Fruit fly (Drosophila melanogaster): ENCODE data around the gene CG9837.

The CG9837 gene

DNA sequence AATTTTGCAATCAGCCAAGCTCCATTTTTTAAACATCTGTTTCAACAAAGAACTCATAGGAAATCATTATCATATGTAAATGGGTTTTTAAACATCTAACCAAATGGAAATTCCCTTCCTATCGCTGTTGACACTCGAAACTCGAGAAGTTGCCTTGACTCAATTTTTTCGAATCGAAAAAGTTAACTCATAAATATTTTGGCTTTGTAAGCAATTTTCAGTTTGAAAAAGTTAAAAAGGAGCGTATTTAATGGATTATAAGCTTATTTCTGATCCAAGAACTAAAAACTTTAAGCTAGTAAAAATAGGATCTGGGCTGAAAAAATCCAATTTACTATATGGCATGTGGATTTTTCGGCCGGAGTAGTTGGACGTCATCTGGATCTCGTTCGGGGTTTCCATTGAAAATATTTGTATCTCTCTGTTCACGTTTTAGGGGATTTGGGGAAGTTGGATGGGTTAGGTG, at the start of gene CG9837:
Gene CG9837, minus strand, starts transcription at position 416 of the 466 bp plus-strand sequence.
- TF ChIP-seq usp (GFP tag; optimal IDR thresholded peaks at IDR 0.05) (no peak), Dll (optimal IDR thresholded peaks at IDR 0.05) (no peak), CG8478 (optimal IDR thresholded peaks at IDR 0.05) (no peak), pan (optimal IDR thresholded peaks at IDR 0.05) (no peak), EcR (GFP tag; optimal IDR thresholded peaks at IDR 0.05) (no peak), psq (optimal IDR thresholded peaks at IDR 0.05) (no peak)

DNA sequence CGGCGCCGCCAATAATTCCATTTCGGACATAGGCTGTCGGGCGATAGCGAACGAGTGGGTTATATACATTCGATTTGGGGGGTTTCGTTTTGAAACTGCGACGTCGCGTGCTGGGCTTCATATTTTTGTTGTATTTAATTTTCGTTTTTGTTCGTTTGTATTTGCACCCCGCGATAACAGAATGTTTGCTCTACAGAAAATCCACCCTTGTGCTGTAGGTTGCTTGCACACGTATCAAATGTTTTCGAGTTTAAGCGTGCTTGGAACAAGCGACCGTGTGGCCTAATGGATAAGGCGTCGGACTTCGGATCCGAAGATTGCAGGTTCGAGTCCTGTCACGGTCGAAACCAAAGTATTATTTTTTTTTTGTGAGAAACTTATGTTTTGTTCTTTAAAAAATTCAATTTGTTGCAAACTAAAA, 49.3 kb upstream of the CG9837 start:
- TF ChIP-seq CG8478 (optimal IDR thresholded peaks at IDR 0.05) (no peak), pan (optimal IDR thresholded peaks at IDR 0.05) (no peak), EcR (GFP tag; optimal IDR thresholded peaks at IDR 0.05) (no peak), Dll (optimal IDR thresholded peaks at IDR 0.05) (no peak), psq (optimal IDR thresholded peaks at IDR 0.05) (no peak), usp (GFP tag; optimal IDR thresholded peaks at IDR 0.05) (no peak)

DNA sequence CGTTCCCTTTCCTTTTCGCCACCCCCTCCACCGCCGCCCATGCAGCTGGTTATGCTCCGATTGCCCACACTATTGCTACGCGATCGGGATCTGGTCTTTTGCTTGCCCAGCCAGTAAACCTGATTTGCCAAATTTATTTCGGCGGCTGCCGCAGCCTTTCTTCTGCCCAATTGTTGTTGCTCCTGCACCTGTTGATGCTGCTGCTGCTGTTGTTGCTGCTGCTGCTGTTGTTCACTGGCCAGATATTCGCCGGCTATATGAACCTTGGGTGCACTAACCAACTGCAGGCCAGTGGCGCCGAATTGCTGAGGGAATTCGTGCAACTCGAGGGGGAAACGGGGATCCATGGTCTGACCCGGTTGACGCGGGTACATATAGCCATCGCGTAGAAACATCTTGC, 48.8 kb upstream of the CG9837 start:
- TF ChIP-seq psq (optimal IDR thresholded peaks at IDR 0.05) = no peak
- TF ChIP-seq Dll (optimal IDR thresholded peaks at IDR 0.05) = no peak
- no peak for TF ChIP-seq EcR (GFP tag; optimal IDR thresholded peaks at IDR 0.05)
- TF ChIP-seq pan (optimal IDR thresholded peaks at IDR 0.05) = no peak

DNA sequence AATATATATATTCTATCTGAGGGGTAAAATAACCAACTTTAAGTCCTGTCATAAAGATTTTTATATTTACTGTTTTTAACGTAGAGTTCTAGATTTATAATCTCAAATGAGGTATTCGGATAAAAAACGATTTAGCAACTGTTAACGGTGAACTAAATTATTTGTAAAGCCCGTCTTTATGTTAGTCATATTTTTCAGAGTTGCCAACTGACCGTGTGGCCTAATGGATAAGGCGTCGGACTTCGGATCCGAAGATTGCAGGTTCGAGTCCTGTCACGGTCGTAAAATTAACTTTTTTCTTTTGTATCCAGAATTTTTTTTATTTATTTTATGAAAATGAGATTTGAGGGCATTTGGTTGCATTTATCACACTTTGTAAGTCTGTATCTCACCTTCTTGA, 48.3 kb upstream of the CG9837 start:
- no peak for TF ChIP-seq psq (optimal IDR thresholded peaks at IDR 0.05)

DNA sequence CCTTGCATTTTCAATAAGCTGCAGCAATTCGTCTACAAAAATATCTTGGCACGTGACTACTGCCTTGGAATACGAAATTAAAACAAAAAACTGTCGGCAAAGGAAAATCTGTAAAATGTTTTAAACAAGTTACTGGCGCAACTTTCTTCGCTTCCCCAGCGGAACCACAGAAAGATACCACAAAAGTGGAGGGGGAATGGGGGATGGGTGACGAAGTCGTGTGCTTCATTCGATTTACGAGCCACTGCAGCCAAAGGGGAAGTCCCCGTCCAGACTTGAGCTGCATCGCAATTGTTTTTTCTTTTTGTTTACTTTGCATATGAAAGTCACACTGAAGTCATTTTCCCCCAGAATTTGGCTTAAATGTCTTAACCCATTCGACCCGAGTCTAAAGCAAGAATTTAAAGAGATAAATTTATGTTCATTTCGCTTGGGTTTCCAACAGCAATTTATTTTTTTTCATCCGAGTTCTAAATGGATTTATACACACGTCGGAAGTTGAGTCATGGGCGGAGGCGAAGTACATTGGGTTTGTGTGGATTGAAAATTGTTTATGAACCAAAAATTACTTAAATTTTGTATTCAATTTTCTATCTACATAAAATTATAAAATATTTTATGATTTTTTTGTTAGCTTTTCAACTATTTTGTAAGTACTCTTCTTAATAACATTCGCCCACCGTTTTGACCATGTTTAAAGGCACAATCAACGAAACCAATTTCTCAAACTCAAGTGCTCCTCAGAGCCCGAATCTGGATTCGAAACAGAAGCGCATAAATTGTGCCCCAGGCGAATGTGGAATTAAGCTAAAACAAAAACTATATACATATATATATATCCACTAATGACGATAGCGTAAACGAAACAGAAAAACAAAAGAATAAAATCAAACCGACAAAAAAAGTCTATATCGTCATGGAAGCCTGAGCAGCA, 47.0 kb upstream of the CG9837 start:
- TF ChIP-seq pan (optimal IDR thresholded peaks at IDR 0.05) (no peak), usp (GFP tag; optimal IDR thresholded peaks at IDR 0.05) (no peak), CG8478 (optimal IDR thresholded peaks at IDR 0.05) (no peak), EcR (GFP tag; optimal IDR thresholded peaks at IDR 0.05) (no peak), Dll (optimal IDR thresholded peaks at IDR 0.05) (no peak), psq (optimal IDR thresholded peaks at IDR 0.05) (no peak)

DNA sequence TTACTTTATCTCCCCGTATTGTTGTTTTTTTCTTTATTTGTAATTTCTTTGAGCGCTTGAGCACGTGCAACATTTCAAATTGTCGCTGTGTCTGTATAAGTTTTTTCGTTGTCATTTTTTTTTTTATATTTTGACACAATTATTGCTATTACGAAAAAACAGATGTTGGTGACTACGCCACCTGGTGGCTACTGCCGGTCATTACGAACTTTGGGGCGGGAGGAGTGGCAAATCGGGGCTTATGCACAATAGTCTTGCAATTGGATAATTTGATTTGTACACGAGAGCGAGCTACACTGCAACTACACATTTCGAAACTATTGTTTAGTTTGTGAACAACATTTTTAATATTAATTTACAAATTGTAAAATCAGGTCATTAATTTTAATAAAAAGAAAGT, 45.9 kb upstream of the CG9837 start:
- TF ChIP-seq psq (optimal IDR thresholded peaks at IDR 0.05) (no peak), EcR (GFP tag; optimal IDR thresholded peaks at IDR 0.05) (no peak), Dll (optimal IDR thresholded peaks at IDR 0.05) (no peak), usp (GFP tag; optimal IDR thresholded peaks at IDR 0.05) (no peak), pan (optimal IDR thresholded peaks at IDR 0.05) (no peak), CG8478 (optimal IDR thresholded peaks at IDR 0.05) (no peak)

DNA sequence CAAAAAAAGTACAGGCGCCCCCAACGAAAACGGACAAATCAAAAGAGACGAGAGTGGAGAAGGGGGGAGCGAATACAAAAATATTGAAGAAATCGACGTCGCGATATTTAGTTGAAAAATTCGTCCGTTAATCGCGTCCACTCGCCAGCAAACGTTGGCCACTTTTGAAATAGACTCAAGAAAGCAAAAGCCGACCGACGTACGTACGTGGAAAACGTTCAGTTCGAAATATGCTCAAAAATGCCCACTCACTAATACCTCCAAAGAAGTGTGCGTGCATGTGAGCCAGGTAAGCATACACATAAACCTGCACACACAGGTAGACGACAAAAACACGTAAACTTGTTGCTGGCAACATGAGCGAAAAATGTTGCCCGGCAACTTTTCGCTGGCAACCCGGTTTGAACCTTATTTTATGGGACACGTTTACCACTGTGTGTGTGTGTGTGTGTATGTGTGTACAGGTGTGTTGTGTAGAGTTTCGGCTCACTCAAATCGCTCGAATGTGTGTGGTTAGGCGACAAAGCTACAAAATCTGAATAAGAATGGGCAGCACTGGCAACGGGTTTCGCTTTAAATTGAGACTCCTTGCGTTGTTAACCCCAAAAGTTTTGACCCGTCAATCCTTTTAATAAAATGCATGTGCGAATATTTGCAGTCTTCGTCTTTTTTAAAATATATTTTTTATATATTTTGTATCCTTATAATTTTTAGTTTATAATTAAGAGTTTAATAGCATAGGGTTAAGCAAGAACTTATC, 44.3 kb upstream of the CG9837 start:
- TF ChIP-seq Dll (optimal IDR thresholded peaks at IDR 0.05) (no peak), usp (GFP tag; optimal IDR thresholded peaks at IDR 0.05) (no peak)

DNA sequence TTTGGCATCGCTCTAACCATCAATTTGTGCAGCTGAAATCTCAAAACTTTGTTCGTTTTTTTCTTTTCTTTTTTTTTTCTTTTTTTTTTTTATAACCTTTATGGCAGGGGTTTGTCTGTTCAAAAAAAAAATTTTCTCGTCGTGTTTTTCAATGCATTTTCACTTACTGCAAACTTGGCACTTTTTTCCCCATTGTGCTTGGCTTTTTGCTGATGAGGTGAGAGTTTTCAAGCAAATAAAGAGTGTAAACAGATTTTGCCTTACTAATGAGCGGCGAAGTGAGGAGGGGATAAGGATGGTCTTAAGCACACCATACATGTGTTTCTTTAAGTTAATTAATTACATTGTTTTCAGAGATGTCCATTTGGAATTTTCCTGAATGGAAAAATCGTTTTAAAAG, 42.9 kb upstream of the CG9837 start:
- TF ChIP-seq CG8478 (optimal IDR thresholded peaks at IDR 0.05) (no peak), EcR (GFP tag; optimal IDR thresholded peaks at IDR 0.05) (no peak), pan (optimal IDR thresholded peaks at IDR 0.05) (no peak), usp (GFP tag; optimal IDR thresholded peaks at IDR 0.05) (no peak), Dll (optimal IDR thresholded peaks at IDR 0.05) (no peak), psq (optimal IDR thresholded peaks at IDR 0.05) (no peak)

DNA sequence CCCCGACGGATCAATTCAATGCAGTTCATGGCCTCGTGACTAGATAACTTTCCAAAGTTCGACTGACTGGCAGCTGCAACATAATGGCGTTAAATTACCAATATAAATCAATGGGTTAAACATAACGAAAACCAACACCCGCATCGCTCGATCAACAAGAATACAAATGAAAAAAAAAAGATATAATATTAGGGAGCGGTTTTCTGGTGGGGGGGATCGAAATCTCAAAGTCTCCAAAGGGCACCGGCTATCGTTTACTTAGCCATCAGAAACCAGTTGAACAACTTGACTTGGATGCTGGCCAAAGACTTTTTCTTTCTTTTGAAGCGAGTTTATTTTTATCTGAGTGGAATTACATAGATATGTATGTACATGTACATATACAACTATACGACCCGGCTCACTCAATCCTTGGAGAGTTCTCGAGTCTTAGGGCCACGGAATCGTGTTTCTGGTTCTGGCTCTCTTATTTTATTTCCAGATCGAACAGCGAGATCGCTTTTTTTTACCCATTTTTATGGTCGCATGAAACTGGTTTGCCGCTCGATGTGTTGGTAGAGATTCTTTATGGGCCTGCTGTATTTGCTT, 41.3 kb upstream of the CG9837 start:
- TF ChIP-seq Dll (optimal IDR thresholded peaks at IDR 0.05) (no peak), pan (optimal IDR thresholded peaks at IDR 0.05) (no peak), CG8478 (optimal IDR thresholded peaks at IDR 0.05) (no peak), psq (optimal IDR thresholded peaks at IDR 0.05) (no peak), EcR (GFP tag; optimal IDR thresholded peaks at IDR 0.05) (no peak), usp (GFP tag; optimal IDR thresholded peaks at IDR 0.05) (no peak)

DNA sequence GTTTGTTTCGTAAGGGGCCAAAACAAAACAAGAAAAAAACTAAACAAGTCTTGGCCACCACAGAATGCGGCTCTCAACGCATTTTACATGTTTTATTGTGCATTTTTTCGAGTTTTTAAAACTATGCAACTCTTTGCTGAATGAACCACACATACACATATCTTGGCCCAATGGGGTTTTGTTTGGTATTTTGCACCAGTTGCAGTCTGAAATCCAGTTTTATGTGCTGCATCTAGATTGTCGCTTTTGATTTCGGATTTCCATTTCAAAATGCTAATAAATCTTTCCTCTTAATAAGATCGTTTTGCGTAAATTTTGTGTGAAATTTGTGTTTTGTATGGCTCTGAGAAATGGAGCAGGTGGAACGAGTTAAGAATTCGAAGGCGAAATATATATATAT, 40.3 kb upstream of the CG9837 start:
- no peak for TF ChIP-seq EcR (GFP tag; optimal IDR thresholded peaks at IDR 0.05)
- TF ChIP-seq usp (GFP tag; optimal IDR thresholded peaks at IDR 0.05) = no peak
- no peak for TF ChIP-seq pan (optimal IDR thresholded peaks at IDR 0.05)
- TF ChIP-seq CG8478 (optimal IDR thresholded peaks at IDR 0.05) = no peak
- TF ChIP-seq psq (optimal IDR thresholded peaks at IDR 0.05) = no peak
- TF ChIP-seq Dll (optimal IDR thresholded peaks at IDR 0.05) = no peak

DNA sequence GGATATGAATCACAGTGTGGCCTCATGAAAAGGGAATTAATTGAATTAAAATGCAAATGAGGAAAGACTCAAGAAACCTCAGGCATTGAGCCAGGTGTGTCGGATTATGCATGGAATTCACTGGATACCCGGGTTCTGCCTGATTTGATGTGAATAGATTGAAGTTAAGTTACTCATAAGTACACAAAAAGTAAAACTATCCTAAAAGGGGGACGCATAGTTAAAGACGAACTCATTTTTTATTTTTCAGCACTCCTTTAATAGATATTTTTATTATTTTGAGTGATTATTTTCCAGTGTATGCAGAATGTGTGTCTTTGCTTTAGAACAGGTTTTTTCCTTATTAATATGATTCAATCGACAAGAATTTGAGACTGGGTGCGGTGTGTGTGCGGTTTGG, 39.8 kb upstream of the CG9837 start:
- no peak for TF ChIP-seq CG8478 (optimal IDR thresholded peaks at IDR 0.05)
- TF ChIP-seq psq (optimal IDR thresholded peaks at IDR 0.05) = no peak
- no peak for TF ChIP-seq usp (GFP tag; optimal IDR thresholded peaks at IDR 0.05)
- TF ChIP-seq Dll (optimal IDR thresholded peaks at IDR 0.05) = no peak
- TF ChIP-seq pan (optimal IDR thresholded peaks at IDR 0.05) = no peak

DNA sequence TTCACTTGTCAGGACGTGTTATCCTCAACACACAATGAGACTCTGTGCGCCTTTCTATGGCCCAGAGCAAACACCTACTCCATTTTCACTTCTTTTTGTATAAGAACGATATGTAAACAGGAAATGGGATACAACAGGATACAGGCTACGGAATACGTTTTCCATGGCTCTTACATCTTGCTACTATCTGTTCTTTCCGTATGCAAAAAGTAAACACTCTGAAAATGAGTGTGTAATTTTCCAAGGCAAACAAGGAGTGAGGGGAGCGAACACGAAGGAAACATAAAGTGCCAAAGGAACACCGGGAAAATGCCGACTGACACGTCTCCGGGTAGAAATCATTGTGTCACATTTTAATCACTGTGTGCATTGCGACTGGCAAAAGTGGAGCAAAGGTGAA, 37.2 kb upstream of the CG9837 start:
- TF ChIP-seq pan (optimal IDR thresholded peaks at IDR 0.05) = no peak
- no peak for TF ChIP-seq EcR (GFP tag; optimal IDR thresholded peaks at IDR 0.05)
- no peak for TF ChIP-seq CG8478 (optimal IDR thresholded peaks at IDR 0.05)
- TF ChIP-seq usp (GFP tag; optimal IDR thresholded peaks at IDR 0.05) = no peak
- TF ChIP-seq psq (optimal IDR thresholded peaks at IDR 0.05) = no peak
- no peak for TF ChIP-seq Dll (optimal IDR thresholded peaks at IDR 0.05)
